Worm (Caenorhabditis elegans) whole organism, young adult: ENCODE results near the gene F44A2.5.

ENCODE experiments used
- C17E4.6 ChIP-seq: fragments of 200-800 bp; sonication (Bioruptor generic); IDR thresholded peaks from 2 replicates; pipeline ENCODE4 v1.3.6; 2022; ENCODE audit warnings: missing genetic modification reagents, missing genetic modification characterization, missing compliant biosample characterization
- D2030.7 ChIP-seq: fragments of 200-800 bp; sonication (Bioruptor generic); IDR thresholded peaks from 2 replicates; pipeline ENCODE4 v1.3.6; 2022; ENCODE audit warnings: missing genetic modification reagents, missing genetic modification characterization, missing compliant biosample characterization
- F37B4.10 ChIP-seq: fragments of 200-800 bp; sonication (Bioruptor generic); IDR thresholded peaks from 2 replicates; pipeline ENCODE4 v1.3.6; 2022; ENCODE audit warnings: missing genetic modification characterization, missing compliant biosample characterization
- F57C9.4 ChIP-seq: sonication (generic microtip); optimal IDR thresholded peaks from 2 replicates; lab custom pipeline; 2017; ENCODE audit warnings: mild to moderate bottlenecking, missing genetic modification characterization, missing compliant biosample characterization
- Y56A3A.18 ChIP-seq: fragments of 200-800 bp; sonication (Bioruptor generic); IDR thresholded peaks from 2 replicates; pipeline ENCODE4 v1.3.6; 2022; ENCODE audit warnings: missing genetic modification reagents, missing genetic modification characterization, missing compliant biosample characterization
- Y79H2A.3 ChIP-seq: fragments of 200-800 bp; sonication (Bioruptor generic); conservative IDR thresholded peaks from 2 replicates; pipeline ENCODE4 v1.3.6; 2022; ENCODE audit warnings: missing genetic modification reagents, missing genetic modification characterization, missing compliant biosample characterization
- Y95B8A.8 ChIP-seq: fragments of 200-800 bp; sonication (Bioruptor generic); IDR thresholded peaks from 2 replicates; pipeline ENCODE4 v1.3.6; 2022; ENCODE audit warnings: missing genetic modification reagents, missing genetic modification characterization, missing compliant biosample characterization
- akir-1 ChIP-seq: fragments of 200-800 bp; sonication (Bioruptor generic); optimal IDR thresholded peaks from 2 replicates; lab custom pipeline; 2018; ENCODE audit warnings: mild to moderate bottlenecking, missing genetic modification characterization, moderate library complexity, missing compliant biosample characterization
- ama-1 ChIP-seq, 3 experiments: fragments of 150-350 bp in 1 of 3; sonication (generic microtip) in 2 of 3; optimal IDR thresholded peaks; 2 replicates each; lab custom pipeline; 2014 to 2018; ENCODE audit warnings: missing biosample characterization in 2 of 3, missing genetic modification characterization in 2 of 3, missing genetic modification reagents in 2 of 3
- aptf-2 ChIP-seq: fragments of 200-800 bp; sonication (Bioruptor generic); conservative IDR thresholded peaks from 2 replicates; pipeline ENCODE4 v1.3.6; 2022; ENCODE audit warnings: missing genetic modification reagents, missing genetic modification characterization, missing compliant biosample characterization
- bed-2 ChIP-seq: fragments of 200-800 bp; sonication (Bioruptor generic); IDR thresholded peaks from 2 replicates; pipeline ENCODE4 v1.3.6; 2022; ENCODE audit warnings: missing genetic modification reagents, missing genetic modification characterization, missing compliant biosample characterization
- ceh-27 ChIP-seq: fragments of 200-800 bp; sonication (Bioruptor generic); optimal IDR thresholded peaks from 2 replicates; lab custom pipeline; 2018; ENCODE audit warnings: mild to moderate bottlenecking, missing genetic modification characterization, moderate library complexity, missing compliant biosample characterization
- ceh-40 ChIP-seq: fragments of 200-800 bp; sonication (Bioruptor generic); IDR thresholded peaks from 2 replicates; pipeline ENCODE4 v1.3.6; 2022; ENCODE audit warnings: missing genetic modification characterization, missing compliant biosample characterization
- ceh-58 ChIP-seq: fragments of 200-800 bp; sonication (Bioruptor generic); IDR thresholded peaks from 2 replicates; pipeline ENCODE4 v1.3.6; 2022; ENCODE audit warnings: missing genetic modification characterization, missing compliant biosample characterization
- chd-7 ChIP-seq: sonication (generic microtip); optimal IDR thresholded peaks from 2 replicates; lab custom pipeline; 2016; ENCODE audit warnings: mild to moderate bottlenecking, missing genetic modification characterization, moderate library complexity, missing compliant biosample characterization
- egl-44 ChIP-seq: fragments of 200-800 bp; sonication (Bioruptor generic); IDR thresholded peaks from 2 replicates; pipeline ENCODE4 v1.3.6; 2022; ENCODE audit warnings: missing genetic modification reagents, missing genetic modification characterization, missing compliant biosample characterization
- him-1 ChIP-seq: sonication (generic microtip); optimal IDR thresholded peaks from 2 replicates; lab custom pipeline; 2016; ENCODE audit warnings: missing genotype, missing genetic modification reagents, missing genetic modification characterization, missing compliant biosample characterization
- hmg-1.2 ChIP-seq: fragments of 200-800 bp; sonication (Bioruptor generic); IDR thresholded peaks from 2 replicates; pipeline ENCODE4 v1.3.6; 2022; ENCODE audit warnings: missing genetic modification reagents, missing genetic modification characterization, missing compliant biosample characterization
- hsf-1 ChIP-seq: fragments of 200-800 bp; sonication (Bioruptor generic); IDR thresholded peaks from 2 replicates; pipeline ENCODE4 v1.3.6; 2022; ENCODE audit warnings: missing genetic modification reagents, missing genetic modification characterization, missing compliant biosample characterization
- lag-1 ChIP-seq: fragments of 200-800 bp; sonication (Bioruptor generic); IDR thresholded peaks from 2 replicates; pipeline ENCODE4 v1.3.6; 2022; ENCODE audit warnings: missing genetic modification reagents, missing genetic modification characterization, missing compliant biosample characterization
- let-526 ChIP-seq: fragments of 200-800 bp; sonication (Bioruptor generic); IDR thresholded peaks from 2 replicates; pipeline ENCODE4 v1.3.6; 2022; ENCODE audit warnings: missing genetic modification reagents, missing genetic modification characterization, missing compliant biosample characterization
- let-607 ChIP-seq, 2 experiments: fragments of 200-800 bp in 1 of 2; sonication (Bioruptor generic) in 1 of 2; sonication (generic microtip) in 1 of 2; optimal IDR thresholded peaks; 2 replicates each; lab custom pipeline; 2016 to 2018; ENCODE audit warnings: mild to moderate bottlenecking in 2 of 2, missing compliant biosample characterization in 2 of 2, missing genetic modification characterization in 2 of 2, moderate library complexity in 2 of 2, missing genotype in 1 of 2
- lin-26 ChIP-seq: fragments of 200-800 bp; sonication (Bioruptor generic); IDR thresholded peaks from 2 replicates; pipeline ENCODE4 v1.3.6; 2022; ENCODE audit warnings: missing genetic modification reagents, missing genetic modification characterization, missing compliant biosample characterization
- lin-40 ChIP-seq: sonication (generic microtip); optimal IDR thresholded peaks from 2 replicates; lab custom pipeline; 2016; ENCODE audit warnings: missing genetic modification characterization, mild to moderate bottlenecking, missing compliant biosample characterization, missing genotype, missing genetic modification reagents
- madf-6 ChIP-seq: fragments of 200-800 bp; sonication (Bioruptor generic); IDR thresholded peaks from 2 replicates; pipeline ENCODE4 v1.3.6; 2022; ENCODE audit warnings: missing genetic modification reagents, missing genetic modification characterization, missing compliant biosample characterization
- mcd-1 ChIP-seq: fragments of 200-800 bp; sonication (Bioruptor generic); IDR thresholded peaks from 2 replicates; pipeline ENCODE4 v1.3.6; 2022; ENCODE audit warnings: missing genetic modification reagents, missing genetic modification characterization, missing compliant biosample characterization
- mes-4 ChIP-seq: sonication (generic microtip); optimal IDR thresholded peaks from 2 replicates; lab custom pipeline; 2016; ENCODE audit warnings: missing genotype, missing genetic modification characterization, missing compliant biosample characterization
- nfyb-1 ChIP-seq: fragments of 200-800 bp; sonication (Bioruptor generic); IDR thresholded peaks from 2 replicates; pipeline ENCODE4 v1.3.6; 2022; ENCODE audit warnings: missing genetic modification reagents, missing genetic modification characterization, missing compliant biosample characterization
- nhr-179 ChIP-seq: sonication (generic microtip); optimal IDR thresholded peaks from 2 replicates; lab custom pipeline; 2016; ENCODE audit warnings: mild to moderate bottlenecking, missing genetic modification characterization, missing compliant biosample characterization
- nhr-27 ChIP-seq: fragments of 200-800 bp; sonication (Bioruptor generic); optimal IDR thresholded peaks from 2 replicates; lab custom pipeline; 2018; ENCODE audit warnings: mild to moderate bottlenecking, missing genetic modification characterization, moderate library complexity, missing compliant biosample characterization
- pbrm-1 ChIP-seq: fragments of 200-800 bp; sonication (Bioruptor generic); IDR thresholded peaks from 2 replicates; pipeline ENCODE4 v1.3.6; 2022; ENCODE audit warnings: missing genetic modification reagents, missing genetic modification characterization, missing compliant biosample characterization
- pha-4 ChIP-seq: fragments of 150-350 bp; sonication (generic microtip); optimal IDR thresholded peaks from 2 replicates; lab custom pipeline; 2014; ENCODE audit warnings: missing biosample characterization, missing genetic modification reagents, missing genetic modification characterization
- rcor-1 ChIP-seq: fragments of 200-800 bp; sonication (Bioruptor generic); IDR thresholded peaks from 2 replicates; pipeline ENCODE4 v1.3.6; 2022; ENCODE audit warnings: missing genetic modification reagents, missing genetic modification characterization, missing compliant biosample characterization
- repo-1 ChIP-seq: sonication (generic microtip); optimal IDR thresholded peaks from 2 replicates; lab custom pipeline; 2017; ENCODE audit warnings: mild to moderate bottlenecking, missing genetic modification characterization, missing compliant biosample characterization
- rpc-1 ChIP-seq, 2 experiments: fragments of 150-350 bp in 1 of 2; sonication (generic microtip) in 1 of 2; optimal IDR thresholded peaks; 2 replicates each; lab custom pipeline; 2014 to 2018; ENCODE audit warnings: missing biosample characterization in 1 of 2, missing genetic modification characterization in 1 of 2, missing genetic modification reagents in 1 of 2, missing genotype in 1 of 2
- sea-2 ChIP-seq: fragments of 200-800 bp; sonication (Bioruptor generic); IDR thresholded peaks from 2 replicates; pipeline ENCODE4 v1.3.6; 2022; ENCODE audit warnings: missing genetic modification characterization, missing compliant biosample characterization
- snpc-3.4 ChIP-seq: sonication (generic microtip); optimal IDR thresholded peaks from 2 replicates; lab custom pipeline; 2017; ENCODE audit warnings: missing genetic modification characterization, mild to moderate bottlenecking, missing compliant biosample characterization, antibody characterized with exemption, moderate library complexity, missing genotype, missing genetic modification reagents
- tbp1 ChIP-seq: fragments of 200-800 bp; sonication (Bioruptor generic); optimal IDR thresholded peaks from 2 replicates; lab custom pipeline; 2018; ENCODE audit warnings: mild to moderate bottlenecking, missing genetic modification characterization, missing compliant biosample characterization
- tlf-1 ChIP-seq: fragments of 200-800 bp; sonication (Bioruptor generic); optimal IDR thresholded peaks from 2 replicates; lab custom pipeline; 2018; ENCODE audit warnings: mild to moderate bottlenecking, missing genetic modification characterization, missing compliant biosample characterization
- xnd-1 ChIP-seq: sonication (generic microtip); optimal IDR thresholded peaks from 2 replicates; lab custom pipeline; 2016; ENCODE audit warnings: missing genotype, missing genetic modification reagents, missing genetic modification characterization, missing compliant biosample characterization
- ztf-18 ChIP-seq: sonication (generic microtip); optimal IDR thresholded peaks from 2 replicates; lab custom pipeline; 2016; ENCODE audit warnings: missing genotype, mild to moderate bottlenecking, missing genetic modification characterization, missing compliant biosample characterization
- ztf-26 ChIP-seq: sonication (generic microtip); optimal IDR thresholded peaks from 2 replicates; lab custom pipeline; 2017; ENCODE audit warnings: missing genetic modification characterization, missing compliant biosample characterization
- ztf-28 ChIP-seq: fragments of 200-800 bp; sonication (Bioruptor generic); IDR thresholded peaks from 2 replicates; pipeline ENCODE4 v1.3.6; 2022; ENCODE audit warnings: missing genetic modification reagents, missing genetic modification characterization, missing compliant biosample characterization

F44A2.5 gene

DNA sequence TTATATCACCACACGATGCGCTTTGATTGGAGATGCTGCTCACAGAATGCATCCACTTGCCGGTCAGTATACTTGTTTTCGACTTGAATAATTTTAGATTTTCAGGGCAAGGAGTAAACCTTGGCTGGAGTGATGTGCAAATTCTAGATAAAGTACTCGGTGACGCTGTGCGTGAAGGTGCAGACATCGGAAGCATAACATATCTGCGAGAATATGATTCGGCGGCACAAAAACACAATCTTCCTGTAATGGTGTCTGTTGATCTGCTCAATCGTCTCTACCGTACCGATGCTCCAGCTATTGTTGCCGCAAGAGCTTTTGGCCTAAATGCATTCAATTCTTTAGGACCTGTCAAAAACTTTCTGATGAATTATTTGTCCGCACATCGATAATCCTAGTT, 41.0 kb downstream of the F44A2.5 start (continued):
- no peak for TF ChIP-seq bed-2 (GFP tag; lab: Robert Waterston, UW)
- TF ChIP-seq ama-1 (optimal IDR thresholded peaks at IDR 0.05; lab: Kevin White, UChicago): peak; percentile 96
- no peak for TF ChIP-seq ama-1 (GFP tag; optimal IDR thresholded peaks at IDR 0.05; lab: Kevin White, UChicago)
- no peak for TF ChIP-seq madf-6 (GFP tag; lab: Robert Waterston, UW)
- TF ChIP-seq xnd-1 (tag; lab: Kevin White, UChicago): no peak
- TF ChIP-seq ceh-58: 0 out of 2 replicates have a peak, but pooled peaks have one; percentile 1
- TF ChIP-seq tbp1 (GFP tag; lab: Kevin White, UChicago): peak; percentile 3
- 0 out of 2 replicates have a peak, but pooled peaks have one; percentile 15 for TF ChIP-seq hmg-1.2 (GFP tag; lab: Robert Waterston, UW)
- TF ChIP-seq nhr-179: no peak
- peak; percentile 41 for TF ChIP-seq ztf-26
- TF ChIP-seq rpc-1 (optimal IDR thresholded peaks at IDR 0.05; lab: Kevin White, UChicago): no peak
- TF ChIP-seq rpc-1 (tag; optimal IDR thresholded peaks at IDR 0.05; lab: Kevin White, UChicago): no peak
- 0 out of 2 replicates have a peak, but pooled peaks have one; percentile 49 for TF ChIP-seq let-526 (GFP tag; lab: Robert Waterston, UW)
- TF ChIP-seq snpc-3.4: no peak

- peak; percentile 31; the same call in 1 of the 2 replicates for TF ChIP-seq rcor-1
- TF ChIP-seq sea-2: 0 out of 2 replicates have a peak, but pooled peaks have one; percentile 64
- TF ChIP-seq Y79H2A.3 (GFP tag; lab: Robert Waterston, UW): 0 out of 2 replicates have a peak, but pooled peaks have one; percentile 36
- peak; percentile 89; the same call in 1 of the 2 replicates for TF ChIP-seq F37B4.10 (GFP tag; lab: Robert Waterston, UW)
- peak; percentile 23; the same call in 1 of the 2 replicates for TF ChIP-seq hmg-1.2 (GFP tag; lab: Robert Waterston, UW)
- peak; percentile 42; the same call in 1 of the 2 replicates for TF ChIP-seq Y56A3A.18 (GFP tag; lab: Robert Waterston, UW)
- TF ChIP-seq mcd-1 (GFP tag; lab: Robert Waterston, UW): 0 out of 2 replicates have a peak, but pooled peaks have one; percentile 8
- peak; percentile 24; the same call in 1 of the 2 replicates for TF ChIP-seq egl-44 (GFP tag; lab: Robert Waterston, UW)
- 0 out of 2 replicates have a peak, but pooled peaks have one; percentile 46 for TF ChIP-seq pbrm-1 (GFP tag; lab: Robert Waterston, UW)
- peak; percentile 54; the same call in 1 of the 2 replicates for TF ChIP-seq hsf-1
- TF ChIP-seq, all 124 proteins: peak for 10; not testable (repeated sequence) for 114
Observed at ce11 chrV:9339292-9339691, 41.9 kb downstream of the F44A2.5 start.

- TF ChIP-seq ceh-27 (GFP tag; lab: Kevin White, UChicago) (no peak), Y56A3A.18 (GFP tag; lab: Robert Waterston, UW) (peak; percentile 94), him-1 (tag; lab: Kevin White, UChicago) (no peak), D2030.7 (GFP tag; lab: Robert Waterston, UW) (peak; percentile 26; the same call in 1 of the 2 replicates), aptf-2 (GFP tag; lab: Robert Waterston, UW) (0 out of 2 replicates have a peak, but pooled peaks have one; percentile 27), ztf-18 (tag; lab: Kevin White, UChicago) (no peak), pbrm-1 (GFP tag; lab: Robert Waterston, UW) (peak; percentile 80), sea-2 (peak; percentile 65; the same call in 1 of the 2 replicates), lag-1 (GFP tag; lab: Robert Waterston, UW) (no peak), akir-1 (no peak), tbp1 (GFP tag; lab: Kevin White, UChicago) (no peak), tlf-1 (GFP tag; lab: Kevin White, UChicago) (peak; percentile 47), F57C9.4 (tag; lab: Kevin White, UChicago) (no peak), C17E4.6 (GFP tag; lab: Robert Waterston, UW) (peak; percentile 54; the same call in 1 of the 2 replicates), mes-4 (tag; lab: Kevin White, UChicago) (no peak), nhr-27 (no peak), let-607 (tag; optimal IDR thresholded peaks at IDR 0.05; lab: Kevin White, UChicago) (no peak), let-526 (GFP tag; lab: Robert Waterston, UW) (no peak), hmg-1.2 (GFP tag; lab: Robert Waterston, UW) (peak; percentile 62), lin-26 (GFP tag; lab: Robert Waterston, UW) (peak; percentile 45), ceh-40 (peak; percentile 75), pha-4 (tag; lab: Kevin White, UChicago) (no peak), nfyb-1 (peak; percentile 86), ztf-28 (GFP tag; lab: Robert Waterston, UW) (peak; percentile 28; the same call in 1 of the 2 replicates), Y95B8A.8 (GFP tag; lab: Robert Waterston, UW) (peak; percentile 88), repo-1 (peak; percentile 75), chd-7 (tag; lab: Kevin White, UChicago) (peak; percentile 49), xnd-1 (tag; lab: Kevin White, UChicago) (no peak), lin-40 (tag; lab: Kevin White, UChicago) (no peak)
Observed at ce11 chrV:9340318-9340717, 42.9 kb downstream of the F44A2.5 start.
